Fruit fly (Drosophila melanogaster) Kc167 (cell line): ENCODE measurements around the gene CG16854.

Source experiments
- Myc ChIP-seq: fragments of >200 bp; optimal IDR thresholded peaks from 2 replicates; lab custom pipeline; 2017; ENCODE audit warnings: missing external identifiers
- Sin3A ChIP-seq: fragments of >200 bp; optimal IDR thresholded peaks from 2 replicates; lab custom pipeline; 2018; ENCODE audit warnings: missing external identifiers
- h ChIP-seq: fragments of >200 bp; optimal IDR thresholded peaks from 3 replicates; lab custom pipeline; 2018; ENCODE audit warnings: missing external identifiers
- psq ChIP-seq: fragments of >200 bp; optimal IDR thresholded peaks from 2 replicates; lab custom pipeline; 2017; ENCODE audit warnings: missing external identifiers
- ttk ChIP-seq: sonication (Bioruptor generic); optimal IDR thresholded peaks from 2 replicates; lab custom pipeline; 2017; ENCODE audit warnings: missing external identifiers

dm6 chr2L:11057333-11058110, 29.0 kb upstream of the CG16854 start:
- TF ChIP-seq psq (lab: Kevin White, UChicago) (no peak), Sin3A (lab: Kevin White, UChicago) (no peak), h (no peak), ttk (lab: Kevin White, UChicago) (no peak), Myc (lab: Kevin White, UChicago) (no peak)
